Worm (Caenorhabditis elegans) whole organism, midembryonic: ENCODE data around the gene F21D5.5.

ENCODE experiments used
- T22C8.4 ChIP-seq: fragments of 200-800 bp; sonication (Bioruptor generic); IDR thresholded peaks from 2 replicates; pipeline ENCODE4 v1.3.6; 2022; ENCODE audit warnings: missing genetic modification characterization, missing compliant biosample characterization
- cog-1 ChIP-seq: sonication (generic microtip); optimal IDR thresholded peaks from 2 replicates; lab custom pipeline; 2016; ENCODE audit warnings: missing genetic modification characterization, missing compliant biosample characterization
- flt-1 ChIP-seq: fragments of 200-800 bp; sonication (Bioruptor generic); IDR thresholded peaks from 2 replicates; pipeline ENCODE4 v1.3.6; 2022; ENCODE audit warnings: missing genetic modification characterization, missing compliant biosample characterization
- klf-2 ChIP-seq: fragments of 200-800 bp; sonication (Bioruptor generic); conservative IDR thresholded peaks from 2 replicates; pipeline ENCODE4 v1.3.6; 2022; ENCODE audit warnings: missing genetic modification reagents, missing genetic modification characterization, missing compliant biosample characterization
- med-1 ChIP-seq: sonication (generic microtip); optimal IDR thresholded peaks from 2 replicates; lab custom pipeline; 2017; ENCODE audit warnings: missing genetic modification characterization, mild to moderate bottlenecking, missing compliant biosample characterization, antibody characterized with exemption, missing genetic modification reagents; ENCODE audit not compliant: insufficient read depth
- ref-1 ChIP-seq: fragments of 200-800 bp; sonication (Bioruptor generic); conservative IDR thresholded peaks from 2 replicates; pipeline ENCODE4 v1.3.6; 2022; ENCODE audit warnings: missing genetic modification reagents, missing genetic modification characterization, missing compliant biosample characterization
- tab-1 ChIP-seq: fragments of 200-800 bp; sonication (Bioruptor generic); IDR thresholded peaks from 2 replicates; pipeline ENCODE4 v1.3.6; 2022; ENCODE audit warnings: missing genetic modification characterization, missing compliant biosample characterization
- ztf-23 ChIP-seq: fragments of 200-800 bp; sonication (Bioruptor generic); IDR thresholded peaks from 2 replicates; pipeline ENCODE4 v1.3.6; 2022; ENCODE audit warnings: missing genetic modification reagents, missing genetic modification characterization, missing compliant biosample characterization
- ztf-29 ChIP-seq: fragments of 200-800 bp; sonication (Bioruptor generic); IDR thresholded peaks from 2 replicates; pipeline ENCODE4 v1.3.6; 2022; ENCODE audit warnings: missing genetic modification reagents, missing genetic modification characterization, missing compliant biosample characterization

ce11 chrIV:8743654-8744332 is 4.6 kb upstream of the F21D5.5 start, which contains the start of gene F21D5.7:
- TF ChIP-seq cog-1 (tag; lab: Kevin White, UChicago) (no peak), flt-1 (GFP tag; lab: Robert Waterston, UW) (no peak), ztf-29 (GFP tag; lab: Robert Waterston, UW) (no peak), ztf-23 (GFP tag; lab: Robert Waterston, UW) (no peak), T22C8.4 (0 out of 2 replicates have a peak, but pooled peaks have one; percentile 34), med-1 (GFP tag; lab: Kevin White, UChicago) (no peak), ref-1 (GFP tag; lab: Robert Waterston, UW) (no peak), klf-2 (GFP tag; lab: Robert Waterston, UW) (no peak), tab-1 (GFP tag; lab: Robert Waterston, UW) (no peak)
